Fruit fly (Drosophila melanogaster) whole organism, prepupa: ENCODE measurements around the gene X11L.

Source experiments
- Blimp-1 ChIP-seq: fragments of 200-800 bp; sonication (Bioruptor generic); optimal IDR thresholded peaks from 3 replicates; lab custom pipeline; 2017; ENCODE audit warnings: missing biosample characterization, missing genetic modification characterization, mild to moderate bottlenecking, moderate library complexity, missing genetic modification reagents
- CG16779 ChIP-seq: fragments of 200-800 bp; sonication (Bioruptor generic); optimal IDR thresholded peaks from 3 replicates; lab custom pipeline; 2017; ENCODE audit warnings: missing biosample characterization, mild to moderate bottlenecking, missing genetic modification characterization
- CG6163 ChIP-seq: fragments of 200-800 bp; sonication (Bioruptor generic); IDR thresholded peaks from 3 replicates; pipeline ENCODE4 v1.3.6; 2022; ENCODE audit warnings: missing biosample characterization, missing genetic modification characterization
- CG8119 ChIP-seq: fragments of 200-800 bp; sonication (Bioruptor generic); IDR thresholded peaks from 3 replicates; pipeline ENCODE4 v1.3.6; 2022; ENCODE audit warnings: missing biosample characterization, missing genetic modification characterization
- Eip93F ChIP-seq: fragments of 200-800 bp; sonication (Bioruptor generic); optimal IDR thresholded peaks from 2 replicates; lab custom pipeline; 2016; ENCODE audit warnings: missing biosample characterization, mild to moderate bottlenecking, missing genetic modification characterization
- fd59A ChIP-seq: fragments of 200-800 bp; sonication (Bioruptor generic); optimal IDR thresholded peaks from 2 replicates; lab custom pipeline; 2017; ENCODE audit warnings: missing biosample characterization, mild to moderate bottlenecking, missing genetic modification characterization, missing genetic modification reagents

DNA sequence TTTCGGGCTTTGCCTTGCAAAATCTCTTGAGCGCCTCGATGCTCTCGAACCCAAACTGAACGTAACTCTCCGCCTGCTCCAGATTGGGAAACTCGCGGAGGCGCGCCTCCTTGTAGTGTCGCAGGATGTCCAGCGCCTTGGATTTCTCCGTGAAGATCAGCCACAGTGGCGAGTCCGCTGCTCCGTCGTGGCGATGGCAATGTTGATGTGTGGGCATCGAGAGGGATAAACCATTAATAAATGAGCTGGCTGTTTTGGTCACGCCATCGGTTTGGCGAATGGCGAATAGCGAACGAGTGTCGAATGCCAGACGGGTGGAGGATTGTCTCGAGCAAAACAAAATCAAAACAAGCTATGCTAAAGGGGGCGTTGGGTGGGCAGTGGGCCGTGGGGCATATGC, 23.6 kb upstream of the X11L start:
- TF ChIP-seq CG6163 (GFP tag; lab: Robert Waterston, UW) (no peak), Blimp-1 (no peak), CG16779 (tag; lab: Kevin White, UChicago) (no peak), CG8119 (no peak), fd59A (GFP tag; lab: Kevin White, UChicago) (no peak), Eip93F (GFP tag; lab: Kevin White, UChicago) (no peak)
